Fruit fly (Drosophila melanogaster) whole organism, embryonic: ENCODE results near the gene CG3764.

Source experiments
- Adf1 ChIP-seq: fragments of 200-800 bp; sonication (Bioruptor generic); IDR thresholded peaks from 2 replicates; pipeline ENCODE4 v1.3.6; 2022; ENCODE audit warnings: missing biosample characterization, missing genetic modification characterization
- Antp ChIP-seq: fragments of 200-800 bp; sonication (Bioruptor generic); optimal IDR thresholded peaks from 3 replicates; lab custom pipeline; 2016; ENCODE audit warnings: missing biosample characterization, missing genetic modification characterization
- Atf3 ChIP-seq: fragments of 200-800 bp; sonication (Bioruptor generic); optimal IDR thresholded peaks from 3 replicates; lab custom pipeline; 2016; ENCODE audit warnings: missing biosample characterization, missing genetic modification characterization
- B-H1 ChIP-seq: fragments of 200-800 bp; sonication (Bioruptor generic); IDR thresholded peaks from 3 replicates; pipeline ENCODE4 v1.3.6; 2022; ENCODE audit warnings: missing biosample characterization, missing genetic modification characterization
- BEAF-32 ChIP-seq: fragments of 200-800 bp; sonication (Bioruptor generic); optimal IDR thresholded peaks from 3 replicates; lab custom pipeline; 2017; ENCODE audit warnings: missing biosample characterization, missing genetic modification characterization, mild to moderate bottlenecking, moderate library complexity, missing genetic modification reagents
- BtbVII ChIP-seq: fragments of 200-800 bp; sonication (Bioruptor generic); optimal IDR thresholded peaks from 3 replicates; lab custom pipeline; 2017; ENCODE audit warnings: missing biosample characterization, mild to moderate bottlenecking, missing genetic modification characterization
- Bteb2 ChIP-seq: fragments of 200-800 bp; sonication (Bioruptor generic); optimal IDR thresholded peaks from 2 replicates; lab custom pipeline; 2016; ENCODE audit warnings: missing biosample characterization, missing genetic modification characterization
- CG1024 ChIP-seq: fragments of 200-800 bp; sonication (Bioruptor generic); IDR thresholded peaks from 2 replicates; pipeline ENCODE4 v1.3.6; 2022; ENCODE audit warnings: missing biosample characterization, missing genetic modification characterization
- CG10267 ChIP-seq: fragments of 200-800 bp; sonication (Bioruptor generic); optimal IDR thresholded peaks from 2 replicates; lab custom pipeline; 2018; ENCODE audit warnings: missing biosample characterization, mild to moderate bottlenecking, missing genetic modification characterization, moderate library complexity
- CG10543 ChIP-seq: fragments of 200-800 bp; sonication (Bioruptor generic); optimal IDR thresholded peaks from 3 replicates; lab custom pipeline; 2017; ENCODE audit warnings: missing biosample characterization, mild to moderate bottlenecking, missing genetic modification characterization, moderate library complexity
- CG12104 ChIP-seq: fragments of 200-800 bp; sonication (Bioruptor generic); optimal IDR thresholded peaks from 3 replicates; lab custom pipeline; 2016; ENCODE audit warnings: missing biosample characterization, missing genetic modification characterization
- CG12659 ChIP-seq: fragments of 200-800 bp; sonication (Bioruptor generic); optimal IDR thresholded peaks from 3 replicates; lab custom pipeline; 2017; ENCODE audit warnings: mild to moderate bottlenecking, missing biosample characterization, missing genetic modification reagents, missing genetic modification characterization
- CG13123 ChIP-seq: fragments of 200-800 bp; sonication (Bioruptor generic); optimal IDR thresholded peaks from 2 replicates; lab custom pipeline; 2016; ENCODE audit warnings: missing biosample characterization, missing genetic modification characterization
- CG14441 ChIP-seq: fragments of 200-800 bp; sonication (Bioruptor generic); IDR thresholded peaks from 2 replicates; pipeline ENCODE4 v1.3.6; 2022; ENCODE audit warnings: missing biosample characterization, missing genetic modification characterization
- CG17912 ChIP-seq: fragments of 200-800 bp; sonication (Bioruptor generic); optimal IDR thresholded peaks from 2 replicates; lab custom pipeline; 2018; ENCODE audit warnings: missing biosample characterization, mild to moderate bottlenecking, missing genetic modification characterization
- CG32532 ChIP-seq: fragments of 200-800 bp; sonication (Bioruptor generic); IDR thresholded peaks from 2 replicates; pipeline ENCODE4 v1.3.6; 2022; ENCODE audit warnings: missing biosample characterization, missing genetic modification characterization
- CG32767 ChIP-seq: fragments of 200-800 bp; sonication (Bioruptor generic); IDR thresholded peaks from 2 replicates; pipeline ENCODE4 v1.3.6; 2022; ENCODE audit warnings: missing biosample characterization, missing genetic modification characterization
- CG33557 ChIP-seq: fragments of 200-800 bp; sonication (Bioruptor generic); optimal IDR thresholded peaks from 2 replicates; lab custom pipeline; 2019; ENCODE audit warnings: missing biosample characterization, mild to moderate bottlenecking, missing genetic modification characterization, moderate library complexity
- CG34376 ChIP-seq: fragments of 200-800 bp; sonication (Bioruptor generic); optimal IDR thresholded peaks from 2 replicates; lab custom pipeline; 2018; ENCODE audit warnings: missing biosample characterization, mild to moderate bottlenecking, missing genetic modification characterization
- CG4820 ChIP-seq: fragments of 200-800 bp; sonication (Bioruptor generic); optimal IDR thresholded peaks from 3 replicates; lab custom pipeline; 2016; ENCODE audit warnings: missing biosample characterization, missing genetic modification characterization
- Dek ChIP-seq: fragments of 200-800 bp; sonication (Bioruptor generic); optimal IDR thresholded peaks from 3 replicates; lab custom pipeline; 2019; ENCODE audit warnings: missing biosample characterization, mild to moderate bottlenecking, missing genetic modification characterization, moderate library complexity
- Fer2 ChIP-seq: fragments of 200-800 bp; sonication (Bioruptor generic); optimal IDR thresholded peaks from 2 replicates; lab custom pipeline; 2018; ENCODE audit warnings: missing biosample characterization, mild to moderate bottlenecking, missing genetic modification characterization, moderate library complexity
- Hmx ChIP-seq: fragments of 200-800 bp; sonication (Bioruptor generic); optimal IDR thresholded peaks from 2 replicates; lab custom pipeline; 2016; ENCODE audit warnings: missing biosample characterization, missing genetic modification characterization
- Hr51 ChIP-seq, 2 experiments: fragments of 200-800 bp; sonication (Bioruptor generic); optimal IDR thresholded peaks; 2 replicates in 1 of 2; 3 replicates in 1 of 2; lab custom pipeline; 2016 to 2018; ENCODE audit warnings: missing biosample characterization in 2 of 2, missing genetic modification characterization in 2 of 2, mild to moderate bottlenecking in 1 of 2, moderate library complexity in 1 of 2
- Hr78 ChIP-seq, 2 experiments: fragments of 200-800 bp in 1 of 2; fragments of >200 bp in 1 of 2; sonication (Bioruptor generic) in 1 of 2; optimal IDR thresholded peaks; 2 replicates each; lab custom pipeline; 2017 to 2019; ENCODE audit warnings: missing biosample characterization in 2 of 2, missing genetic modification characterization in 2 of 2, mild to moderate bottlenecking in 1 of 2, moderate library complexity in 1 of 2
- Jarid2 ChIP-seq: fragments of 200-800 bp; sonication (Bioruptor generic); optimal IDR thresholded peaks from 3 replicates; lab custom pipeline; 2017; ENCODE audit warnings: mild to moderate bottlenecking, missing biosample characterization, missing genetic modification reagents, missing genetic modification characterization
- Lim3 ChIP-seq: fragments of 200-800 bp; sonication (Bioruptor generic); IDR thresholded peaks from 2 replicates; pipeline ENCODE4 v1.3.6; 2022; ENCODE audit warnings: missing biosample characterization, missing genetic modification characterization
- Nf-YB ChIP-seq: fragments of 200-800 bp; sonication (Bioruptor generic); optimal IDR thresholded peaks from 3 replicates; lab custom pipeline; 2019; ENCODE audit warnings: missing biosample characterization, mild to moderate bottlenecking, missing genetic modification characterization, moderate library complexity
- Nf-YC ChIP-seq: fragments of 200-800 bp; optimal IDR thresholded peaks from 3 replicates; lab custom pipeline; 2019; ENCODE audit warnings: missing biosample characterization, mild to moderate bottlenecking, missing genetic modification characterization, moderate library complexity
- Rfx ChIP-seq: fragments of 200-800 bp; sonication (Bioruptor generic); IDR thresholded peaks from 2 replicates; pipeline ENCODE4 v1.3.6; 2022; ENCODE audit warnings: missing biosample characterization, missing genetic modification characterization
- Scr ChIP-seq: fragments of 200-800 bp; sonication (Bioruptor generic); IDR thresholded peaks from 2 replicates; pipeline ENCODE4 v1.3.6; 2022; ENCODE audit warnings: missing biosample characterization, missing genetic modification characterization; ENCODE audit not compliant: partially characterized antibody
- Tbp ChIP-seq: fragments of >200 bp; optimal IDR thresholded peaks from 2 replicates; lab custom pipeline; 2018; ENCODE audit warnings: missing biosample characterization, missing genetic modification characterization
- amos ChIP-seq: fragments of 200-800 bp; sonication (Bioruptor generic); IDR thresholded peaks from 2 replicates; pipeline ENCODE4 v1.3.6; 2022; ENCODE audit warnings: missing biosample characterization, missing genetic modification characterization; ENCODE audit not compliant: partially characterized antibody
- az2 ChIP-seq: fragments of 200-800 bp; sonication (Bioruptor generic); optimal IDR thresholded peaks from 3 replicates; lab custom pipeline; 2016; ENCODE audit warnings: missing biosample characterization, missing genetic modification characterization
- cas ChIP-seq: fragments of 200-800 bp; sonication (Bioruptor generic); IDR thresholded peaks from 2 replicates; pipeline ENCODE4 v1.3.6; 2022; ENCODE audit warnings: missing biosample characterization, missing genetic modification characterization
- chif ChIP-seq, 2 experiments: fragments of 200-800 bp; sonication (Bioruptor generic); optimal IDR thresholded peaks; 3 replicates each; lab custom pipeline; 2016; ENCODE audit warnings: missing biosample characterization in 2 of 2, missing genetic modification characterization in 2 of 2
- cwo ChIP-seq: fragments of 200-800 bp; sonication (Bioruptor generic); optimal IDR thresholded peaks from 3 replicates; lab custom pipeline; 2017; ENCODE audit warnings: missing biosample characterization, missing genetic modification characterization, mild to moderate bottlenecking, moderate library complexity, missing genetic modification reagents
- da ChIP-seq: fragments of 200-800 bp; sonication (Bioruptor generic); optimal IDR thresholded peaks from 2 replicates; lab custom pipeline; 2016; ENCODE audit warnings: missing biosample characterization, missing genetic modification characterization
- ind ChIP-seq: fragments of 200-800 bp; sonication (Bioruptor generic); optimal IDR thresholded peaks from 3 replicates; lab custom pipeline; 2016; ENCODE audit warnings: missing biosample characterization, missing genetic modification characterization
- jigr1 ChIP-seq: fragments of 200-800 bp; sonication (Bioruptor generic); IDR thresholded peaks from 3 replicates; pipeline ENCODE4 v1.3.6; 2022; ENCODE audit warnings: missing biosample characterization, missing genetic modification characterization
- lab ChIP-seq: fragments of 200-800 bp; sonication (Bioruptor generic); optimal IDR thresholded peaks from 3 replicates; lab custom pipeline; 2017; ENCODE audit warnings: missing biosample characterization, missing genetic modification characterization, mild to moderate bottlenecking, moderate library complexity, missing genetic modification reagents
- mirr ChIP-seq: fragments of 200-800 bp; sonication (Bioruptor generic); optimal IDR thresholded peaks from 3 replicates; lab custom pipeline; 2018; ENCODE audit warnings: missing biosample characterization, mild to moderate bottlenecking, missing genetic modification characterization
- nau ChIP-seq: fragments of 200-800 bp; sonication (Bioruptor generic); optimal IDR thresholded peaks from 3 replicates; lab custom pipeline; 2017; ENCODE audit warnings: missing biosample characterization, mild to moderate bottlenecking, missing genetic modification characterization, missing genetic modification reagents
- nmo ChIP-seq: fragments of 200-800 bp; sonication (Bioruptor generic); optimal IDR thresholded peaks from 2 replicates; lab custom pipeline; 2018; ENCODE audit warnings: missing biosample characterization, mild to moderate bottlenecking, missing genetic modification characterization, moderate library complexity
- pros ChIP-seq: fragments of 200-800 bp; sonication (Bioruptor generic); optimal IDR thresholded peaks from 3 replicates; lab custom pipeline; 2019; ENCODE audit warnings: missing biosample characterization, mild to moderate bottlenecking, missing genetic modification characterization, moderate library complexity
- sens ChIP-seq: fragments of 200-800 bp; sonication (Bioruptor generic); peaks from one replicate; lab custom pipeline; 2016; ENCODE audit warnings: missing biosample characterization, missing genetic modification characterization
- sr ChIP-seq: fragments of 200-800 bp; sonication (Bioruptor generic); IDR thresholded peaks from 3 replicates; pipeline ENCODE4 v1.3.6; 2022; ENCODE audit warnings: missing biosample characterization, missing genetic modification characterization
- sug ChIP-seq: fragments of 200-800 bp; optimal IDR thresholded peaks from 2 replicates; lab custom pipeline; 2019; ENCODE audit warnings: missing biosample characterization, mild to moderate bottlenecking, missing genetic modification characterization, moderate library complexity
- ttk ChIP-seq: fragments of 200-800 bp; sonication (Bioruptor generic); IDR thresholded peaks from 2 replicates; pipeline ENCODE4 v2.1.2; 2022; ENCODE audit warnings: missing biosample characterization, missing genetic modification characterization
- tup ChIP-seq: fragments of 200-800 bp; sonication (Bioruptor generic); optimal IDR thresholded peaks from 2 replicates; lab custom pipeline; 2016; ENCODE audit warnings: missing biosample characterization, mild to moderate bottlenecking, missing genetic modification characterization, moderate library complexity
- zen2 ChIP-seq: fragments of 200-800 bp; sonication (Bioruptor generic); IDR thresholded peaks from 3 replicates; pipeline ENCODE4 v1.3.6; 2022; ENCODE audit warnings: missing biosample characterization, missing genetic modification characterization; ENCODE audit not compliant: partially characterized antibody

Gene CG3764

DNA sequence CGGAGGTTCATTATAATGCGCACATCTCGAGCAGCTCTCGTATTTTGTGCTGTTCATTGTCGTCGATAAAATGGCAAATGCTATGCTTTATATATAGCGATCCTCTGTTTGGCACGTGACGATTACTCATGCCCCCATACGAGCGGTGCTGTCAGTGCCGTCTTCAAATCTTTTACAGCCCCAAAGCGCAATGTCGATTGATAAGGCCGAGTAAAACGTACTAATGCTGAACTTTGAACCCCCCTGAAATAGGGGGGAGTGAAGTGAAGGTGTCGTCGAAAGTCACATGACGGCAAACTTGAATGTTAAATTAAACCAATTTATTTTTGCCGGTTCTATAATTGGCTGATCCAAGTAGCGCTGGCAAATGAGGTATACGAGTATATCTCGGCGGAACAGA lies 12.1 kb downstream of the CG3764 start:
- TF ChIP-seq Hr78 (GFP tag; optimal IDR thresholded peaks at IDR 0.05; lab: Kevin White, UChicago) (peak in 1 of 2 experiments; percentile 64), CG32767 (no peak), ind (GFP tag; lab: Kevin White, UChicago) (no peak), Dek (no peak), Antp (GFP tag; lab: Kevin White, UChicago) (no peak), CG17912 (GFP tag; lab: Kevin White, UChicago) (no peak), B-H1 (no peak), sens (GFP tag; lab: Kevin White, UChicago) (peak; percentile 45), pros (no peak), Nf-YB (no peak), tup (GFP tag; lab: Kevin White, UChicago) (no peak), BEAF-32 (GFP tag; lab: Kevin White, UChicago) (no peak), Adf1 (GFP tag; lab: Robert Waterston, UW) (no peak), sr (GFP tag; lab: Robert Waterston, UW) (no peak), CG33557 (no peak), Bteb2 (GFP tag; lab: Kevin White, UChicago) (no peak), nau (GFP tag; lab: Kevin White, UChicago) (no peak), CG12659 (GFP tag; lab: Kevin White, UChicago) (no peak), amos (GFP tag; lab: Robert Waterston, UW) (no peak), Nf-YC (no peak), Hmx (GFP tag; lab: Kevin White, UChicago) (no peak), CG32532 (peak; percentile 49; the same call in 1 of the 2 replicates), Jarid2 (GFP tag; lab: Kevin White, UChicago) (no peak), Rfx (GFP tag; lab: Robert Waterston, UW) (no peak), Hr51 (GFP tag; optimal IDR thresholded peaks at IDR 0.05; lab: Kevin White, UChicago) (no peak), Tbp (GFP tag; lab: Kevin White, UChicago) (no peak), sug (peak; percentile 79), jigr1 (GFP tag; lab: Robert Waterston, UW) (no peak), Fer2 (tag; lab: Kevin White, UChicago) (no peak), CG10543 (GFP tag; lab: Kevin White, UChicago) (no peak), BtbVII (GFP tag; lab: Kevin White, UChicago) (no peak), CG34376 (no peak), mirr (GFP tag; lab: Kevin White, UChicago) (peak; percentile 39), cas (no peak), CG14441 (GFP tag; lab: Robert Waterston, UW) (no peak), Lim3 (GFP tag; lab: Robert Waterston, UW) (no peak), CG12104 (GFP tag; lab: Kevin White, UChicago) (no peak), Atf3 (GFP tag; lab: Kevin White, UChicago) (no peak), cwo (peak; percentile 92), zen2 (GFP tag; lab: Robert Waterston, UW) (no peak), chif (GFP tag; optimal IDR thresholded peaks at IDR 0.05; lab: Kevin White, UChicago) (no peak), nmo (GFP tag; lab: Kevin White, UChicago) (no peak), az2 (no peak), CG4820 (GFP tag; lab: Kevin White, UChicago) (no peak), CG10267 (tag; lab: Kevin White, UChicago) (no peak), Scr (GFP tag; lab: Robert Waterston, UW) (no peak), CG1024 (GFP tag; lab: Robert Waterston, UW) (no peak), lab (GFP tag; lab: Kevin White, UChicago) (no peak), CG13123 (GFP tag; lab: Kevin White, UChicago) (no peak), da (GFP tag; lab: Kevin White, UChicago) (no peak), ttk (GFP tag; lab: Robert Waterston, UW) (no peak)
